Fruit fly (Drosophila melanogaster) whole organism, adult: ENCODE data around the gene Nse4.

ENCODE experiments used
- CG11617 ChIP-seq: fragments of 200-800 bp; sonication (Bioruptor generic); optimal IDR thresholded peaks from 2 replicates; lab custom pipeline; 2017; ENCODE audit warnings: mild to moderate bottlenecking, missing biosample characterization, missing genetic modification reagents, missing genetic modification characterization
- CG12768 ChIP-seq: fragments of 200-800 bp; sonication (Bioruptor generic); optimal IDR thresholded peaks from 2 replicates; lab custom pipeline; 2017; ENCODE audit warnings: missing biosample characterization, missing genetic modification characterization, mild to moderate bottlenecking, moderate library complexity, missing genetic modification reagents
- CG14711 ChIP-seq: fragments of 200-800 bp; sonication (Bioruptor generic); optimal IDR thresholded peaks from 2 replicates; lab custom pipeline; 2018; ENCODE audit warnings: missing biosample characterization, mild to moderate bottlenecking, missing genetic modification characterization, moderate library complexity
- CG1620 ChIP-seq: fragments of 200-800 bp; sonication (Bioruptor generic); optimal IDR thresholded peaks from 2 replicates; lab custom pipeline; 2016; ENCODE audit warnings: missing biosample characterization, missing genetic modification characterization
- CG33017 ChIP-seq: fragments of 200-800 bp; sonication (Bioruptor generic); optimal IDR thresholded peaks from 2 replicates; lab custom pipeline; 2018; ENCODE audit warnings: missing biosample characterization, mild to moderate bottlenecking, missing genetic modification characterization, moderate library complexity
- CG5204 ChIP-seq: fragments of 200-800 bp; sonication (Bioruptor generic); optimal IDR thresholded peaks from 2 replicates; lab custom pipeline; 2016; ENCODE audit warnings: missing biosample characterization, missing genetic modification characterization
- CG7045 ChIP-seq: fragments of 200-800 bp; sonication (Bioruptor generic); optimal IDR thresholded peaks from 2 replicates; lab custom pipeline; 2017; ENCODE audit warnings: missing biosample characterization, mild to moderate bottlenecking, missing genetic modification characterization
- CG7101 ChIP-seq: fragments of 200-800 bp; sonication (Bioruptor generic); optimal IDR thresholded peaks from 2 replicates; lab custom pipeline; 2018; ENCODE audit warnings: missing biosample characterization, mild to moderate bottlenecking, missing genetic modification characterization, moderate library complexity
- Clk ChIP-seq: fragments of 200-800 bp; sonication (Bioruptor generic); optimal IDR thresholded peaks from 2 replicates; lab custom pipeline; 2017; ENCODE audit warnings: missing biosample characterization, missing genetic modification characterization
- Crg-1 ChIP-seq: fragments of 200-800 bp; sonication (Bioruptor generic); optimal IDR thresholded peaks from 2 replicates; lab custom pipeline; 2016; ENCODE audit warnings: missing biosample characterization, missing genetic modification characterization
- Hr96 ChIP-seq: fragments of 200-800 bp; sonication (Bioruptor generic); optimal IDR thresholded peaks from 2 replicates; lab custom pipeline; 2016; ENCODE audit warnings: missing biosample characterization, missing genetic modification characterization
- Mnt ChIP-seq: fragments of 200-800 bp; sonication (Bioruptor generic); optimal IDR thresholded peaks from 2 replicates; lab custom pipeline; 2016; ENCODE audit warnings: missing biosample characterization, mild to moderate bottlenecking, missing genetic modification characterization
- bab1 ChIP-seq: fragments of 200-800 bp; sonication (Bioruptor generic); optimal IDR thresholded peaks from 3 replicates; lab custom pipeline; 2019; ENCODE audit warnings: missing biosample characterization, mild to moderate bottlenecking, missing genetic modification characterization, moderate library complexity
- cic ChIP-seq: fragments of 200-800 bp; sonication (Bioruptor generic); optimal IDR thresholded peaks from 2 replicates; lab custom pipeline; 2017; ENCODE audit warnings: missing biosample characterization, mild to moderate bottlenecking, missing genetic modification characterization, moderate library complexity
- cnc ChIP-seq, 2 experiments: fragments of >200 bp; optimal IDR thresholded peaks; 2 replicates each; lab custom pipeline; 2017
- kay ChIP-seq: fragments of 200-800 bp; sonication (Bioruptor generic); peaks from one replicate; lab custom pipeline; 2016; ENCODE audit warnings: missing biosample characterization, missing genetic modification characterization, borderline replicate concordance
- ovo ChIP-seq: fragments of 200-800 bp; sonication (Bioruptor generic); optimal IDR thresholded peaks from 2 replicates; lab custom pipeline; 2016; ENCODE audit warnings: missing biosample characterization, missing genetic modification characterization
- pad ChIP-seq: fragments of 200-800 bp; sonication (Bioruptor generic); optimal IDR thresholded peaks from 3 replicates; lab custom pipeline; 2017; ENCODE audit warnings: missing biosample characterization, missing genetic modification characterization, mild to moderate bottlenecking, moderate library complexity, missing genetic modification reagents
- tj ChIP-seq: fragments of 200-800 bp; sonication (Bioruptor generic); optimal IDR thresholded peaks from 3 replicates; lab custom pipeline; 2017; ENCODE audit warnings: missing biosample characterization, mild to moderate bottlenecking, missing genetic modification characterization, moderate library complexity
- toe ChIP-seq: fragments of 200-800 bp; sonication (Bioruptor generic); optimal IDR thresholded peaks from 2 replicates; lab custom pipeline; 2016; ENCODE audit warnings: missing biosample characterization, missing genetic modification characterization

Nse4 gene

dm6 chr2L:10455944-10456520, 16.8 kb downstream of the Nse4 start:
- TF ChIP-seq cic (GFP tag; lab: Kevin White, UChicago) (peak; percentile 52), Crg-1 (GFP tag; lab: Kevin White, UChicago) (no peak)

DNA sequence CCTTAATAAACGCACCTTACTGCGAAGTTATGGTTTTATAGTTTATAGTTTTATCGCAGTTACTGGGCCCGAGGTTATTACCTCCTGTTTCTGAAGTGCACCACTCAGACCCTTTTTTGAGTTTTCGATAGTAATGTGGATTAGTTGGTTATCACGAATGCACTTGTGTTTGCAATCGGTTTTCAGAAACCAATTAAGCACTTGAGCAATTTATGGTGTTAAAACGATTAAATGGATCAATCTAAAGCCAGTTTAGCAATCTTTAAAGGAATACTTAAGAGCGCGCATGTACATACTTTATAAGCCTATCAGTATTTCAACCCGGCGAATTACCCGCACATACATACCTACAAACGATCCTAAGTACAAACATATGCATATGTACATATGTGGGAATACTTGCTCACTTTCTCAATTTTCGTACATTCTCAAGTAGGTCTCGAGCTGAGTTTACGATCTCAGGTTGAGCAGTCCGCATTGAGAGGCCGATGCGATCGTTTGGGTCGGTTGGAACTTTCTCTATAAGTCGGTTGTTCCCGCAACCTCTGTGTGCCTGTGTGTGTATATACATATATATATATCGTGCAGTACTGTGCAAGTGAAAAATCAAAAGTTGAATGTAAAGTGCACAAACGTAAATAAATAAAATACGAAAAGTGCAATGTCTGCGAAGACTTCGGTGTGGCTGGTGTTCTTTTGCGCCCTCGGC, 18.1 kb downstream of the Nse4 start, which contains the start of the genes LManI and LManII:
Gene LManI (minus strand): TSS at position 51 of the 709 bp plus-strand sequence.
Gene LManII (plus strand): TSS at position 468 of the 709 bp plus-strand sequence.
- TF ChIP-seq CG11617 (GFP tag; lab: Kevin White, UChicago) (no peak), CG7045 (GFP tag; lab: Kevin White, UChicago) (no peak), CG1620 (no peak), CG33017 (tag; lab: Kevin White, UChicago) (peak; percentile 9), kay (GFP tag; lab: Kevin White, UChicago) (peak; percentile 70), Mnt (GFP tag; lab: Kevin White, UChicago) (peak; percentile 9), tj (GFP tag; lab: Kevin White, UChicago) (peak; percentile 73), CG12768 (GFP tag; lab: Kevin White, UChicago) (peak; percentile 12), cic (GFP tag; lab: Kevin White, UChicago) (peak; percentile 34), pad (GFP tag; lab: Kevin White, UChicago) (no peak)

dm6 chr2L:10458979-10459378, 19.7 kb downstream of the Nse4 start:
- TF ChIP-seq CG1620 = no peak
- TF ChIP-seq tj (GFP tag; lab: Kevin White, UChicago) = no peak
- TF ChIP-seq CG11617 (GFP tag; lab: Kevin White, UChicago) = no peak
- no peak for TF ChIP-seq CG7045 (GFP tag; lab: Kevin White, UChicago)
- TF ChIP-seq bab1 (GFP tag; lab: Kevin White, UChicago) = no peak
- no peak for TF ChIP-seq toe (GFP tag; lab: Kevin White, UChicago)
- no peak for TF ChIP-seq kay (GFP tag; lab: Kevin White, UChicago)
- TF ChIP-seq CG5204 (GFP tag; lab: Kevin White, UChicago) = no peak
- TF ChIP-seq cnc (optimal IDR thresholded peaks at IDR 0.05; lab: Kevin White, UChicago) = no peak

DNA sequence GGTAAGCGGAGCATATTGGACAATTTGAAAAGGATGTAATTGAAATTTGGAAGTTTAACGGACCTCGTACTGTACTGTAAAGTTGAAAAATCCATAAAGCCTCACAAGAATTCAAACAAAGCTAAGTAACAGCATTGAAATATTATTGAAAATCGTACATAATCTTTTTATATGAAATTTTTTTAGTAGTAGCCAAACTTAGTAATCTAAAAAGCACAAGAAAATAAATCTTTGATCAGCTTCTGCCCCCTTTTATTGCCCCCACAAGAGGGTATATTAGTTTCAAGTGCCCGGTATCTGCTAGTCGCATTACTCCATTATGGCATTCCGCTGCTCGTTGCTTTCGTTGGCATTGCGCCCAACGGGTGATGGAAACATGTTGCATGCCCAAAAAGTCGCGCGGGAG, 27.6 kb downstream of the Nse4 start:
- TF ChIP-seq cnc (optimal IDR thresholded peaks at IDR 0.05; lab: Kevin White, UChicago) (no peak), tj (GFP tag; lab: Kevin White, UChicago) (no peak), CG14711 (tag; lab: Kevin White, UChicago) (no peak), CG7101 (no peak), CG7045 (GFP tag; lab: Kevin White, UChicago) (no peak), cic (GFP tag; lab: Kevin White, UChicago) (no peak), CG1620 (no peak), toe (GFP tag; lab: Kevin White, UChicago) (no peak), Clk (GFP tag; lab: Kevin White, UChicago) (no peak), CG5204 (GFP tag; lab: Kevin White, UChicago) (no peak), Mnt (GFP tag; lab: Kevin White, UChicago) (no peak)

DNA sequence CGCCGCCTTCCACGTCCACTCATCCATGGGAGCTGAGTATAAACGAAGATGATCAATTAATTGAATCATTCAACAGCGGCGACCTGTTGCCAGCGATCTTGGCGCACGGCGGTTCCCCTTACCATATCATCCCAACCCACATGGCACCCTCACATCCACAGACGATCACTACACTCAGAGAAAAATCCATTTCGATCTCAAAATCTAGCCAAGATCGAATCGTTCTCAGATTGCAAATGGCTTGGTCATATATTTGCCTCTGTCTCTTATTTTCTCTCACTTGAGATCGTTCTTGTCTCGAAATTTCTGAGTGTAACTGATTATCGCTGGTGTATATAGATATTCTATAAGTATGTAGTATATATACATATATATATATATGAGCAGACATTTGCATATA, 29.1 kb downstream of the Nse4 start:
- TF ChIP-seq kay (GFP tag; lab: Kevin White, UChicago) = peak; percentile 11
- TF ChIP-seq CG1620 = no peak
- TF ChIP-seq CG33017 (tag; lab: Kevin White, UChicago) = no peak
- TF ChIP-seq CG7045 (GFP tag; lab: Kevin White, UChicago) = peak; percentile 15

DNA sequence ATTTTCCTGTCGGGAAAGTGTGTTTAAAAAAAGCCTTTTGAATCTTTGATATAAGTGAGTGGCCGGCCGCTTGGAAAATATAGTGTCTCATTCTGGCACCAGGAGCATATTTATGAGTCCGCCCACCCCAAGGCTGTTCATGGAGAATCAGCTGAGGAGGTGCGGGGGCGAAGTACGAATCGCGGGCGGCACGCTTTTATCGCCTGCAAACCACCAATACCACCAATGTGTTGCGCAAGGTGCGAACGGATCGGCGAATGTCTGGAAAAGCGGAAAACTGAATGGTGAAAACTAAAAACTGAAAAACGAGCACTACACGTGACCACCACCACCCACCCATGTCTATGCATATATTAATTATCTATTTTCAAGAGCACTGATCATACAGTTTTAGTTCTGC, 29.7 kb downstream of the Nse4 start:
- TF ChIP-seq CG33017 (tag; lab: Kevin White, UChicago) (no peak), CG5204 (GFP tag; lab: Kevin White, UChicago) (no peak), pad (GFP tag; lab: Kevin White, UChicago) (no peak), tj (GFP tag; lab: Kevin White, UChicago) (no peak), CG12768 (GFP tag; lab: Kevin White, UChicago) (no peak), Hr96 (GFP tag; lab: Kevin White, UChicago) (no peak), ovo (GFP tag; lab: Kevin White, UChicago) (no peak), cic (GFP tag; lab: Kevin White, UChicago) (no peak), Crg-1 (GFP tag; lab: Kevin White, UChicago) (no peak)

DNA sequence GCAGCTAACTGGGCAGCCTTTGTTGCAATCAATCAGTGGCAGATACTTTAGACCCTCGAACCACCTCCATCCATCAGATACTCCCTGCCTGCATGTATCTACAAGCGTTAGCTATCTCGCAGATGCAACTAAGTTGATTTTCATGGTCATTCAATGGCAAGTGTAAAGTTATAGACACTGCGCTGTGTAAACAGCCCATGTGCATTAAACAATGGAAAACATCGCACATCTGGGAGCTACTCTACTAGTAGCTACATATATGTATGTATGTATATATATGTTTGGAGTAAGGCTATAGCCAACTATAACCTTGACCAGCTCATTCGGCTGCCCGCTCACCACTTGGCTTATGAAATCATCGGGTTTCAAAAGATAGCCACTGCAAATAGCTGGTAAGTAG, 31.0 kb downstream of the Nse4 start:
- TF ChIP-seq CG33017 (tag; lab: Kevin White, UChicago) = no peak
- TF ChIP-seq CG11617 (GFP tag; lab: Kevin White, UChicago) = no peak
- no peak for TF ChIP-seq Crg-1 (GFP tag; lab: Kevin White, UChicago)
- no peak for TF ChIP-seq CG5204 (GFP tag; lab: Kevin White, UChicago)
- no peak for TF ChIP-seq CG7101
- no peak for TF ChIP-seq ovo (GFP tag; lab: Kevin White, UChicago)
- no peak for TF ChIP-seq bab1 (GFP tag; lab: Kevin White, UChicago)
